Fruit fly (Drosophila melanogaster): Measurements from ENCODE around the gene CG7910.

dm6 chr3R:8132398-8132797 is 45.3 kb downstream of the CG7910 start:
- TF ChIP-seq D1 (tag; optimal IDR thresholded peaks at IDR 0.05) (no peak), CG12605 (GFP tag; IDR thresholded peaks at IDR 0.05) (no peak), CG13204 (GFP tag; optimal IDR thresholded peaks at IDR 0.05) (no peak), rn (GFP tag; IDR thresholded peaks at IDR 0.05) (no peak), gl (tag; optimal IDR thresholded peaks at IDR 0.05) (no peak), CG34367 (tag; optimal IDR thresholded peaks at IDR 0.05) (no peak), CG8301 (tag; optimal IDR thresholded peaks at IDR 0.05) (no peak), CG4496 (GFP tag; IDR thresholded peaks at IDR 0.05) (no peak), EcR (GFP tag; optimal IDR thresholded peaks at IDR 0.05) (no peak)
